Fruit fly (Drosophila melanogaster) whole organism, embryonic: ENCODE results near the gene Iru.
A peak's percentile ranks its signal among the peaks of the same experiment; 100 is the strongest.

Experiments used
- ATbp ChIP-seq: fragments of 200-800 bp; sonication (Bioruptor generic); optimal IDR thresholded peaks from 2 replicates; lab custom pipeline; 2017; ENCODE audit warnings: missing biosample characterization, mild to moderate bottlenecking, missing genetic modification characterization, missing genetic modification reagents
- Adf1 ChIP-seq: fragments of 200-800 bp; sonication (Bioruptor generic); IDR thresholded peaks from 2 replicates; pipeline ENCODE4 v1.3.6; 2022; ENCODE audit warnings: missing biosample characterization, missing genetic modification characterization
- Atf6 ChIP-seq: fragments of 200-800 bp; sonication (Bioruptor generic); IDR thresholded peaks from 2 replicates; pipeline ENCODE4 v1.3.6; 2022; ENCODE audit warnings: missing biosample characterization, missing genetic modification characterization
- CG10321 ChIP-seq: fragments of 200-800 bp; sonication (Bioruptor generic); IDR thresholded peaks from 2 replicates; pipeline ENCODE4 v1.3.6; 2022; ENCODE audit warnings: missing biosample characterization, missing genetic modification characterization
- CG10431 ChIP-seq: fragments of 200-800 bp; sonication (Bioruptor generic); optimal IDR thresholded peaks from 3 replicates; lab custom pipeline; 2018; ENCODE audit warnings: missing biosample characterization, mild to moderate bottlenecking, missing genetic modification characterization
- CG10654 ChIP-seq: fragments of 200-800 bp; sonication (Bioruptor generic); optimal IDR thresholded peaks from 2 replicates; lab custom pipeline; 2016; ENCODE audit warnings: missing biosample characterization, missing genetic modification characterization
- CG11695 ChIP-seq: fragments of 200-800 bp; sonication (Bioruptor generic); IDR thresholded peaks from 3 replicates; pipeline ENCODE4 v1.3.6; 2022; ENCODE audit warnings: missing biosample characterization, missing genetic modification characterization
- CG13287 ChIP-seq: fragments of 200-800 bp; sonication (Bioruptor generic); IDR thresholded peaks from 2 replicates; pipeline ENCODE4 v1.3.6; 2022; ENCODE audit warnings: missing biosample characterization, missing genetic modification characterization; ENCODE audit not compliant: partially characterized antibody
- CG13424 ChIP-seq: fragments of 200-800 bp; sonication (Bioruptor generic); optimal IDR thresholded peaks from 2 replicates; lab custom pipeline; 2019; ENCODE audit warnings: missing biosample characterization, mild to moderate bottlenecking, missing genetic modification characterization, moderate library complexity
- CG14014 ChIP-seq: fragments of 200-800 bp; sonication (Bioruptor generic); IDR thresholded peaks from 2 replicates; pipeline ENCODE4 v1.3.6; 2022; ENCODE audit warnings: missing biosample characterization, missing genetic modification characterization
- CG14050 ChIP-seq: fragments of 200-800 bp; sonication (Bioruptor generic); IDR thresholded peaks from 3 replicates; pipeline ENCODE4 v1.3.6; 2022; ENCODE audit warnings: missing biosample characterization, missing genetic modification characterization
- CG1529 ChIP-seq: fragments of 200-800 bp; sonication (Bioruptor generic); optimal IDR thresholded peaks from 3 replicates; lab custom pipeline; 2018; ENCODE audit warnings: missing biosample characterization, missing genetic modification characterization
- CG17328 ChIP-seq: fragments of 200-800 bp; sonication (Bioruptor generic); IDR thresholded peaks from 2 replicates; pipeline ENCODE4 v1.3.6; 2022; ENCODE audit warnings: missing biosample characterization, missing genetic modification characterization
- CG2889 ChIP-seq: fragments of 200-800 bp; sonication (Bioruptor generic); IDR thresholded peaks from 3 replicates; pipeline ENCODE4 v1.3.6; 2022; ENCODE audit warnings: missing biosample characterization, missing genetic modification characterization
- CG3726 ChIP-seq: fragments of 200-800 bp; sonication (Bioruptor generic); IDR thresholded peaks from 3 replicates; pipeline ENCODE4, ENCODE4 v1.3.6; 2022; ENCODE audit warnings: missing biosample characterization, missing genetic modification characterization
- CG43689 ChIP-seq: fragments of 200-800 bp; sonication (Bioruptor generic); IDR thresholded peaks from 2 replicates; pipeline ENCODE4 v1.3.6; 2022; ENCODE audit warnings: missing biosample characterization, missing genetic modification characterization
- CG6175 ChIP-seq: fragments of 200-800 bp; sonication (Bioruptor generic); IDR thresholded peaks from 3 replicates; pipeline ENCODE4 v1.3.6; 2022; ENCODE audit warnings: missing biosample characterization, missing genetic modification characterization
- CG6689 ChIP-seq: fragments of 200-800 bp; sonication (Bioruptor generic); IDR thresholded peaks from 2 replicates; pipeline ENCODE4 v1.3.6; 2022; ENCODE audit warnings: missing biosample characterization, missing genetic modification characterization
- CG6854 ChIP-seq: fragments of 200-800 bp; sonication (Bioruptor generic); optimal IDR thresholded peaks from 3 replicates; lab custom pipeline; 2017; ENCODE audit warnings: missing biosample characterization, mild to moderate bottlenecking, missing genetic modification characterization
- CG7357 ChIP-seq: fragments of 200-800 bp; sonication (Bioruptor generic); IDR thresholded peaks from 3 replicates; pipeline ENCODE4 v1.3.6; 2022; ENCODE audit warnings: missing biosample characterization, missing genetic modification characterization
- CG7372 ChIP-seq: fragments of 200-800 bp; sonication (Bioruptor generic); IDR thresholded peaks from 2 replicates; pipeline ENCODE4 v1.3.6; 2022; ENCODE audit warnings: missing biosample characterization, missing genetic modification characterization
- CG7786 ChIP-seq: fragments of 200-800 bp; sonication (Bioruptor generic); optimal IDR thresholded peaks from 2 replicates; lab custom pipeline; 2016; ENCODE audit warnings: missing biosample characterization, missing genetic modification characterization
- CG7963 ChIP-seq: fragments of 200-800 bp; sonication (Bioruptor generic); IDR thresholded peaks from 3 replicates; pipeline ENCODE4 v1.3.6; 2022; ENCODE audit warnings: missing biosample characterization, missing genetic modification characterization; ENCODE audit not compliant: partially characterized antibody
- CG9727 ChIP-seq: fragments of 200-800 bp; sonication (Bioruptor generic); optimal IDR thresholded peaks from 3 replicates; lab custom pipeline; 2017; ENCODE audit warnings: missing biosample characterization, mild to moderate bottlenecking, missing genetic modification characterization
- Dbx ChIP-seq: fragments of 200-800 bp; sonication (Bioruptor generic); IDR thresholded peaks from 3 replicates; pipeline ENCODE4 v1.3.6; 2022; ENCODE audit warnings: missing biosample characterization, missing genetic modification characterization
- Dek ChIP-seq: fragments of 200-800 bp; sonication (Bioruptor generic); optimal IDR thresholded peaks from 3 replicates; lab custom pipeline; 2019; ENCODE audit warnings: missing biosample characterization, mild to moderate bottlenecking, missing genetic modification characterization, moderate library complexity
- Dip2 ChIP-seq: fragments of 200-800 bp; sonication (Bioruptor generic); IDR thresholded peaks from 2 replicates; pipeline ENCODE4 v1.3.6; 2022; ENCODE audit warnings: missing biosample characterization, missing genetic modification characterization
- Dip3 ChIP-seq: fragments of 200-800 bp; sonication (Bioruptor generic); optimal IDR thresholded peaks from 3 replicates; lab custom pipeline; 2016; ENCODE audit warnings: missing biosample characterization, missing genetic modification characterization
- HLH4C ChIP-seq: fragments of 200-800 bp; sonication (Bioruptor generic); IDR thresholded peaks from 3 replicates; pipeline ENCODE4 v1.3.6; 2022; ENCODE audit warnings: missing biosample characterization, missing genetic modification characterization; ENCODE audit not compliant: partially characterized antibody
- HmgD ChIP-seq: fragments of 200-800 bp; sonication (Bioruptor generic); optimal IDR thresholded peaks from 3 replicates; lab custom pipeline; 2016; ENCODE audit warnings: missing biosample characterization, missing genetic modification characterization
- MESR4 ChIP-seq: fragments of 200-800 bp; sonication (Bioruptor generic); optimal IDR thresholded peaks from 2 replicates; lab custom pipeline; 2018; ENCODE audit warnings: missing biosample characterization, mild to moderate bottlenecking, missing genetic modification characterization, moderate library complexity
- PHDP ChIP-seq: fragments of 200-800 bp; sonication (Bioruptor generic); optimal IDR thresholded peaks from 3 replicates; lab custom pipeline; 2018; ENCODE audit warnings: missing biosample characterization, mild to moderate bottlenecking, missing genetic modification characterization, moderate library complexity
- Pdp1 ChIP-seq, 2 experiments: fragments of 200-800 bp; sonication (Bioruptor generic); optimal IDR thresholded peaks; 3 replicates each; lab custom pipeline; 2016; ENCODE audit warnings: missing biosample characterization in 2 of 2, missing genetic modification characterization in 2 of 2, mild to moderate bottlenecking in 1 of 2, moderate library complexity in 1 of 2
- Sin3A ChIP-seq: fragments of >200 bp; optimal IDR thresholded peaks from 2 replicates; lab custom pipeline; 2018
- ato ChIP-seq: fragments of 200-800 bp; sonication (Bioruptor generic); IDR thresholded peaks from 2 replicates; pipeline ENCODE4 v1.3.6; 2022; ENCODE audit warnings: missing biosample characterization, missing genetic modification characterization; ENCODE audit not compliant: partially characterized antibody
- bab2 ChIP-seq: fragments of 200-800 bp; sonication (Bioruptor generic); optimal IDR thresholded peaks from 2 replicates; lab custom pipeline; 2016; ENCODE audit warnings: missing biosample characterization, missing genetic modification characterization
- chif ChIP-seq, 2 experiments: fragments of 200-800 bp; sonication (Bioruptor generic); optimal IDR thresholded peaks; 3 replicates each; lab custom pipeline; 2016; ENCODE audit warnings: missing biosample characterization in 2 of 2, missing genetic modification characterization in 2 of 2
- chinmo ChIP-seq: fragments of 200-800 bp; sonication (Bioruptor generic); IDR thresholded peaks from 4 replicates; pipeline ENCODE4 v1.3.6; 2022; ENCODE audit warnings: missing biosample characterization, missing genetic modification characterization; ENCODE audit not compliant: partially characterized antibody
- ci ChIP-seq: fragments of 200-800 bp; sonication (Bioruptor generic); IDR thresholded peaks from 3 replicates; pipeline ENCODE4 v1.3.6; 2022; ENCODE audit warnings: missing biosample characterization, missing genetic modification characterization
- cwo ChIP-seq: fragments of 200-800 bp; sonication (Bioruptor generic); optimal IDR thresholded peaks from 3 replicates; lab custom pipeline; 2017; ENCODE audit warnings: missing biosample characterization, missing genetic modification characterization, mild to moderate bottlenecking, moderate library complexity, missing genetic modification reagents
- emc ChIP-seq: fragments of 200-800 bp; sonication (Bioruptor generic); optimal IDR thresholded peaks from 2 replicates; lab custom pipeline; 2016; ENCODE audit warnings: missing biosample characterization, missing genetic modification characterization
- gsb-n ChIP-seq: fragments of 200-800 bp; sonication (Bioruptor generic); optimal IDR thresholded peaks from 3 replicates; lab custom pipeline; 2018; ENCODE audit warnings: missing biosample characterization, mild to moderate bottlenecking, missing genetic modification characterization
- hth ChIP-seq: fragments of >200 bp; optimal IDR thresholded peaks from 2 replicates; lab custom pipeline; 2017; ENCODE audit warnings: inconsistent platforms
- mld ChIP-seq: fragments of 200-800 bp; sonication (Bioruptor generic); IDR thresholded peaks from 3 replicates; pipeline ENCODE4 v1.3.6; 2022; ENCODE audit warnings: missing biosample characterization, missing genetic modification characterization; ENCODE audit not compliant: partially characterized antibody
- prd ChIP-seq, 3 experiments: fragments of >200 bp in 2 of 3; fragments of 200-800 bp in 1 of 3; sonication (Bioruptor generic) in 1 of 3; optimal IDR thresholded peaks in 2 of 3; IDR thresholded peaks in 1 of 3; 2 replicates in 2 of 3; 3 replicates in 1 of 3; pipeline versions ENCODE4 v1.3.6 to Lab custom; 2017 to 2022; ENCODE audit warnings: missing biosample characterization in 1 of 3, missing genetic modification characterization in 1 of 3
- pzg ChIP-seq: fragments of 200-800 bp; sonication (Bioruptor generic); optimal IDR thresholded peaks from 3 replicates; lab custom pipeline; 2018; ENCODE audit warnings: missing biosample characterization, mild to moderate bottlenecking, missing genetic modification characterization, moderate library complexity
- seq ChIP-seq: fragments of 200-800 bp; sonication (Bioruptor generic); IDR thresholded peaks from 2 replicates; pipeline ENCODE4 v1.3.6; 2022; ENCODE audit warnings: missing biosample characterization, missing genetic modification characterization
- tgo ChIP-seq: fragments of 200-800 bp; sonication (Bioruptor generic); IDR thresholded peaks from 3 replicates; pipeline ENCODE4 v1.3.6; 2022; ENCODE audit warnings: missing biosample characterization, missing genetic modification characterization
- trh ChIP-seq: fragments of 200-800 bp; sonication (Bioruptor generic); optimal IDR thresholded peaks from 2 replicates; lab custom pipeline; 2016; ENCODE audit warnings: missing biosample characterization, missing genetic modification characterization
- vnd ChIP-seq: fragments of 200-800 bp; sonication (Bioruptor generic); IDR thresholded peaks from 3 replicates; pipeline ENCODE4 v1.3.6; 2022; ENCODE audit warnings: missing biosample characterization, missing genetic modification characterization; ENCODE audit not compliant: partially characterized antibody

The Iru gene

DNA sequence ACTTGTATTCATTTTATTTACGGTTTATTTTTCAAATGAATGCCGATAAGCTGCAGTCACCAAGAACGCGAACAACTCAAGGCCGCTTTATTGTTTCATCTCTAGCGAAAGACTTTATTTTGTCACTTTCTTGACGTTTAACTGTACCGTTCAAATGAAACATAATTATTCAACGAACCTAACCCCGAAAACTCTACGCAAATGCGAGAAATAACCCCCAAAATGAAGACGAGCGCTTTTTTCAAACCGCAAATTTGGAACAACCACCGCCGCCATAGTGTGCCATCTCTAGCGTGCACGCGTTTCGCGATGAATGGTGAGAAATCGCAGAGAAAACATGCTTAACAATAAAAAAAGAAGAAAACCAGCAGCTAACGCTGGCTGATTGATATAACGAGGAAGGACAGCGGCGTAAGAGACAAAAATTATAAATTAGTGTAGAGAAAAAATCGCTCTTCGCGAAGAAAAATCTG is 21.6 kb upstream of the Iru start, which contains the start of gene CG11970 (continued):
- TF ChIP-seq vnd (GFP tag; lab: Robert Waterston, UW) (0 out of 3 replicates have a peak, but pooled peaks have one; percentile 20), CG7963 (GFP tag; lab: Robert Waterston, UW) (no peak), CG43689 (no peak), mld (GFP tag; lab: Robert Waterston, UW) (no peak), CG10654 (GFP tag; lab: Kevin White, UChicago) (peak; percentile 17), HmgD (no peak), Dbx (GFP tag; lab: Robert Waterston, UW) (0 out of 3 replicates have a peak, but pooled peaks have one; percentile 15), bab2 (GFP tag; lab: Kevin White, UChicago) (peak; percentile 33), ci (GFP tag; lab: Robert Waterston, UW) (0 out of 3 replicates have a peak, but pooled peaks have one; percentile 34), trh (no peak), CG6689 (GFP tag; lab: Robert Waterston, UW) (peak; percentile 34; the same call in 1 of the 2 replicates), seq (GFP tag; lab: Robert Waterston, UW) (peak; percentile 53), Dek (tag; lab: Kevin White, UChicago) (peak; percentile 1), CG7372 (GFP tag; lab: Robert Waterston, UW) (0 out of 2 replicates have a peak, but pooled peaks have one; percentile 40), CG6175 (no peak), tgo (peak; percentile 19; the same call in 1 of the 3 replicates), CG13287 (GFP tag; lab: Robert Waterston, UW) (peak; percentile 63), cwo (no peak), ato (GFP tag; lab: Robert Waterston, UW) (0 out of 2 replicates have a peak, but pooled peaks have one; percentile 19), CG14050 (GFP tag; lab: Robert Waterston, UW) (0 out of 3 replicates have a peak, but pooled peaks have one; percentile 10), CG2889 (GFP tag; lab: Robert Waterston, UW) (0 out of 3 replicates have a peak, but pooled peaks have one; percentile 30), emc (GFP tag; lab: Kevin White, UChicago) (no peak), CG10321 (GFP tag; lab: Robert Waterston, UW) (no peak), CG7357 (GFP tag; lab: Robert Waterston, UW) (no peak), CG6854 (GFP tag; lab: Kevin White, UChicago) (no peak), ATbp (no peak), Dip3 (GFP tag; lab: Kevin White, UChicago) (peak; percentile 55), PHDP (no peak), CG11695 (no peak), Atf6 (no peak), Pdp1 (GFP tag; optimal IDR thresholded peaks at IDR 0.05; lab: Kevin White, UChicago) (peak; percentile 32 to 47), CG7786 (GFP tag; lab: Kevin White, UChicago) (peak; percentile 11), CG13424 (peak; percentile 46), chif (GFP tag; optimal IDR thresholded peaks at IDR 0.05; lab: Kevin White, UChicago) (peak in 1 of 2 experiments; percentile 7), CG3726 (GFP tag; lab: Robert Waterston, UW) (no peak), pzg (GFP tag; lab: Kevin White, UChicago) (peak; percentile 57), CG1529 (GFP tag; lab: Kevin White, UChicago) (no peak), Dip2 (GFP tag; lab: Robert Waterston, UW) (no peak), CG14014 (0 out of 2 replicates have a peak, but pooled peaks have one; percentile 17), CG10431 (GFP tag; lab: Kevin White, UChicago) (no peak), prd (optimal IDR thresholded peaks at IDR 0.05; lab: Kevin White, UChicago) (no peak), prd (GFP tag; IDR thresholded peaks at IDR 0.05; lab: Robert Waterston, UW) (peak; percentile 57; the same call in 2 of the 3 replicates), HLH4C (GFP tag; lab: Robert Waterston, UW) (no peak), chinmo (no peak), hth (lab: Kevin White, UChicago) (no peak), Adf1 (GFP tag; lab: Robert Waterston, UW) (no peak), CG17328 (GFP tag; lab: Robert Waterston, UW) (no peak), CG9727 (GFP tag; lab: Kevin White, UChicago) (peak; percentile 49), Sin3A (peak; percentile 79), gsb-n (tag; lab: Kevin White, UChicago) (no peak), MESR4 (GFP tag; lab: Kevin White, UChicago) (peak; percentile 86)
